Fruit fly (Drosophila melanogaster) whole organism, embryonic: ENCODE results near the gene CG31729.

Source experiments
- Atf6 ChIP-seq: fragments of 200-800 bp; sonication (Bioruptor generic); IDR thresholded peaks from 2 replicates; pipeline ENCODE4 v1.3.6; 2022; ENCODE audit warnings: missing biosample characterization, missing genetic modification characterization
- B-H1 ChIP-seq: fragments of 200-800 bp; sonication (Bioruptor generic); IDR thresholded peaks from 3 replicates; pipeline ENCODE4 v1.3.6; 2022; ENCODE audit warnings: missing biosample characterization, missing genetic modification characterization
- Blimp-1 ChIP-seq: fragments of 200-800 bp; sonication (Bioruptor generic); optimal IDR thresholded peaks from 3 replicates; lab custom pipeline; 2018; ENCODE audit warnings: missing biosample characterization, missing genetic modification characterization, mild to moderate bottlenecking, moderate library complexity, missing genetic modification reagents
- CG10321 ChIP-seq: fragments of 200-800 bp; sonication (Bioruptor generic); IDR thresholded peaks from 2 replicates; pipeline ENCODE4 v1.3.6; 2022; ENCODE audit warnings: missing biosample characterization, missing genetic modification characterization
- CG17186 ChIP-seq: fragments of 200-800 bp; sonication (Bioruptor generic); optimal IDR thresholded peaks from 3 replicates; lab custom pipeline; 2017; ENCODE audit warnings: missing biosample characterization, missing genetic modification reagents, missing genetic modification characterization
- CG1792 ChIP-seq: fragments of 200-800 bp; sonication (Bioruptor generic); optimal IDR thresholded peaks from 2 replicates; lab custom pipeline; 2016; ENCODE audit warnings: missing biosample characterization, missing genetic modification characterization
- CG2120 ChIP-seq: fragments of 200-800 bp; sonication (Bioruptor generic); optimal IDR thresholded peaks from 3 replicates; lab custom pipeline; 2016; ENCODE audit warnings: missing biosample characterization, missing genetic modification characterization
- CG2199 ChIP-seq: fragments of 200-800 bp; sonication (Bioruptor generic); IDR thresholded peaks from 3 replicates; pipeline ENCODE4 v1.3.6; 2022; ENCODE audit warnings: missing biosample characterization, missing genetic modification characterization
- CG2202 ChIP-seq: fragments of 200-800 bp; sonication (Bioruptor generic); optimal IDR thresholded peaks from 2 replicates; lab custom pipeline; 2018; ENCODE audit warnings: missing biosample characterization, mild to moderate bottlenecking, missing genetic modification characterization
- CG31224 ChIP-seq: fragments of 200-800 bp; sonication (Bioruptor generic); IDR thresholded peaks from 2 replicates; pipeline ENCODE4 v1.3.6; 2022; ENCODE audit warnings: missing biosample characterization, missing genetic modification characterization
- CG31365 ChIP-seq: fragments of 200-800 bp; sonication (Bioruptor generic); optimal IDR thresholded peaks from 2 replicates; lab custom pipeline; 2018; ENCODE audit warnings: missing biosample characterization, mild to moderate bottlenecking, missing genetic modification characterization
- CG3281 ChIP-seq: fragments of 200-800 bp; sonication (Bioruptor generic); optimal IDR thresholded peaks from 3 replicates; lab custom pipeline; 2017; ENCODE audit warnings: missing biosample characterization, mild to moderate bottlenecking, missing genetic modification characterization
- CG6272 ChIP-seq: fragments of 200-800 bp; sonication (Bioruptor generic); IDR thresholded peaks from 2 replicates; pipeline ENCODE4 v1.3.6; 2022; ENCODE audit warnings: missing biosample characterization, missing genetic modification characterization
- CG6689 ChIP-seq: fragments of 200-800 bp; sonication (Bioruptor generic); IDR thresholded peaks from 2 replicates; pipeline ENCODE4 v1.3.6; 2022; ENCODE audit warnings: missing biosample characterization, missing genetic modification characterization
- CG7271 ChIP-seq: fragments of 200-800 bp; sonication (Bioruptor generic); optimal IDR thresholded peaks from 2 replicates; lab custom pipeline; 2018; ENCODE audit warnings: missing biosample characterization, mild to moderate bottlenecking, missing genetic modification characterization, moderate library complexity
- CG7839 ChIP-seq: fragments of 200-800 bp; sonication (Bioruptor generic); optimal IDR thresholded peaks from 3 replicates; lab custom pipeline; 2018; ENCODE audit warnings: missing biosample characterization, mild to moderate bottlenecking, missing genetic modification characterization, moderate library complexity
- CG9215 ChIP-seq: fragments of 200-800 bp; sonication (Bioruptor generic); IDR thresholded peaks from 2 replicates; pipeline ENCODE4 v1.3.6; 2022; ENCODE audit warnings: missing biosample characterization, missing genetic modification characterization
- CG9932 ChIP-seq: fragments of 200-800 bp; sonication (Bioruptor generic); IDR thresholded peaks from 2 replicates; pipeline ENCODE4 v1.3.6; 2022; ENCODE audit warnings: missing biosample characterization, missing genetic modification characterization
- Dad ChIP-seq: fragments of 200-800 bp; sonication (Bioruptor generic); optimal IDR thresholded peaks from 3 replicates; lab custom pipeline; 2016; ENCODE audit warnings: missing biosample characterization, missing genetic modification characterization
- GATAe ChIP-seq: fragments of 200-800 bp; sonication (Bioruptor generic); conservative IDR thresholded peaks from 2 replicates; pipeline ENCODE4 v1.3.6; 2022; ENCODE audit warnings: missing biosample characterization, missing genetic modification characterization
- H2.0 ChIP-seq: fragments of 200-800 bp; sonication (Bioruptor generic); IDR thresholded peaks from 2 replicates; pipeline ENCODE4 v1.3.6; 2022; ENCODE audit warnings: missing biosample characterization, missing genetic modification characterization
- Hey ChIP-seq: fragments of 200-800 bp; sonication (Bioruptor generic); optimal IDR thresholded peaks from 3 replicates; lab custom pipeline; 2018; ENCODE audit warnings: missing biosample characterization, mild to moderate bottlenecking, missing genetic modification characterization
- HmgD ChIP-seq: fragments of 200-800 bp; sonication (Bioruptor generic); optimal IDR thresholded peaks from 3 replicates; lab custom pipeline; 2016; ENCODE audit warnings: missing biosample characterization, missing genetic modification characterization
- Hmr ChIP-seq: fragments of 200-800 bp; sonication (Bioruptor generic); optimal IDR thresholded peaks from 3 replicates; lab custom pipeline; 2017; ENCODE audit warnings: mild to moderate bottlenecking, missing biosample characterization, missing genetic modification reagents, missing genetic modification characterization
- Hr51 ChIP-seq, 2 experiments: fragments of 200-800 bp; sonication (Bioruptor generic); optimal IDR thresholded peaks; 2 replicates in 1 of 2; 3 replicates in 1 of 2; lab custom pipeline; 2016 to 2018; ENCODE audit warnings: missing biosample characterization in 2 of 2, missing genetic modification characterization in 2 of 2, mild to moderate bottlenecking in 1 of 2, moderate library complexity in 1 of 2
- Kr ChIP-seq: fragments of 200-800 bp; sonication (Bioruptor generic); optimal IDR thresholded peaks from 2 replicates; lab custom pipeline; 2017; ENCODE audit warnings: missing biosample characterization, mild to moderate bottlenecking, missing genetic modification characterization
- Lpt ChIP-seq: fragments of >200 bp; optimal IDR thresholded peaks from 2 replicates; lab custom pipeline; 2018; ENCODE audit warnings: missing biosample characterization, missing genetic modification characterization
- NFAT ChIP-seq: fragments of 200-800 bp; sonication (Bioruptor generic); IDR thresholded peaks from 2 replicates; pipeline ENCODE4 v1.3.6; 2022; ENCODE audit warnings: missing biosample characterization, missing genetic modification characterization
- Side ChIP-seq: fragments of 200-800 bp; sonication (Bioruptor generic); optimal IDR thresholded peaks from 2 replicates; lab custom pipeline; 2016; ENCODE audit warnings: missing biosample characterization, missing genetic modification characterization
- Sox100B ChIP-seq: fragments of 200-800 bp; sonication (Bioruptor generic); optimal IDR thresholded peaks from 3 replicates; lab custom pipeline; 2018; ENCODE audit warnings: missing biosample characterization, mild to moderate bottlenecking, missing genetic modification characterization
- Sry-δ ChIP-seq: fragments of 200-800 bp; sonication (Bioruptor generic); optimal IDR thresholded peaks from 2 replicates; lab custom pipeline; 2016; ENCODE audit warnings: missing biosample characterization, missing genetic modification characterization
- Stat92E ChIP-seq, 3 experiments: fragments of >200 bp in 2 of 3; fragments of 200-800 bp in 1 of 3; sonication (Bioruptor generic) in 1 of 3; optimal IDR thresholded peaks; 2 replicates each; lab custom pipeline; 2017 to 2019; ENCODE audit warnings: missing biosample characterization in 3 of 3, missing genetic modification characterization in 3 of 3, mild to moderate bottlenecking in 1 of 3, moderate library complexity in 1 of 3
- Trl ChIP-seq, 3 experiments: fragments of >200 bp in 2 of 3; fragments of 200-800 bp in 1 of 3; sonication (Bioruptor generic) in 1 of 3; optimal IDR thresholded peaks; 2 replicates in 1 of 3; 3 replicates in 2 of 3; lab custom pipeline; 2016 to 2017; ENCODE audit warnings: missing biosample characterization in 1 of 3, missing genetic modification characterization in 1 of 3
- chif ChIP-seq, 2 experiments: fragments of 200-800 bp; sonication (Bioruptor generic); optimal IDR thresholded peaks; 3 replicates each; lab custom pipeline; 2016; ENCODE audit warnings: missing biosample characterization in 2 of 2, missing genetic modification characterization in 2 of 2
- ci ChIP-seq: fragments of 200-800 bp; sonication (Bioruptor generic); IDR thresholded peaks from 3 replicates; pipeline ENCODE4 v1.3.6; 2022; ENCODE audit warnings: missing biosample characterization, missing genetic modification characterization
- danr ChIP-seq: fragments of 200-800 bp; sonication (Bioruptor generic); IDR thresholded peaks from 2 replicates; pipeline ENCODE4 v1.3.6; 2022; ENCODE audit warnings: missing biosample characterization, missing genetic modification characterization
- en ChIP-seq: fragments of 200-800 bp; sonication (Bioruptor generic); optimal IDR thresholded peaks from 2 replicates; lab custom pipeline; 2016; ENCODE audit warnings: missing biosample characterization, missing genetic modification characterization
- eyg ChIP-seq: fragments of 200-800 bp; sonication (Bioruptor generic); optimal IDR thresholded peaks from 3 replicates; lab custom pipeline; 2016; ENCODE audit warnings: missing biosample characterization, missing genetic modification characterization
- gcm2 ChIP-seq: fragments of 200-800 bp; sonication (Bioruptor generic); optimal IDR thresholded peaks from 2 replicates; lab custom pipeline; 2016; ENCODE audit warnings: missing biosample characterization, missing genetic modification characterization
- gfzf ChIP-seq: fragments of 200-800 bp; sonication (Bioruptor generic); optimal IDR thresholded peaks from 2 replicates; lab custom pipeline; 2016; ENCODE audit warnings: missing biosample characterization, mild to moderate bottlenecking, missing genetic modification characterization, moderate library complexity
- gro ChIP-seq: fragments of 200-800 bp; sonication (Bioruptor generic); optimal IDR thresholded peaks from 2 replicates; lab custom pipeline; 2016; ENCODE audit warnings: missing biosample characterization, missing genetic modification characterization
- mam ChIP-seq: fragments of 200-800 bp; sonication (Bioruptor generic); optimal IDR thresholded peaks from 3 replicates; lab custom pipeline; 2016; ENCODE audit warnings: missing biosample characterization, missing genetic modification characterization
- nerfin-1 ChIP-seq: fragments of 200-800 bp; sonication (Bioruptor generic); optimal IDR thresholded peaks from 3 replicates; lab custom pipeline; 2019; ENCODE audit warnings: missing biosample characterization, mild to moderate bottlenecking, missing genetic modification characterization, moderate library complexity
- pnt ChIP-seq: fragments of 200-800 bp; sonication (Bioruptor generic); optimal IDR thresholded peaks from 3 replicates; lab custom pipeline; 2016; ENCODE audit warnings: missing biosample characterization, missing genetic modification characterization
- psq ChIP-seq: fragments of 200-800 bp; sonication (Bioruptor generic); optimal IDR thresholded peaks from 2 replicates; lab custom pipeline; 2017; ENCODE audit warnings: missing biosample characterization, missing genetic modification characterization
- sens ChIP-seq: fragments of 200-800 bp; sonication (Bioruptor generic); peaks from one replicate; lab custom pipeline; 2016; ENCODE audit warnings: missing biosample characterization, missing genetic modification characterization
- shn ChIP-seq: fragments of 200-800 bp; sonication (Bioruptor generic); optimal IDR thresholded peaks from 3 replicates; lab custom pipeline; 2016; ENCODE audit warnings: missing biosample characterization, missing genetic modification characterization
- sim ChIP-seq: fragments of 200-800 bp; sonication (Bioruptor generic); IDR thresholded peaks from 2 replicates; pipeline ENCODE4 v1.3.6; 2022; ENCODE audit warnings: missing biosample characterization, missing genetic modification characterization
- sima ChIP-seq: fragments of 200-800 bp; sonication (Bioruptor generic); optimal IDR thresholded peaks from 2 replicates; lab custom pipeline; 2016; ENCODE audit warnings: missing biosample characterization, missing genetic modification characterization
- ssp ChIP-seq: fragments of 200-800 bp; sonication (Bioruptor generic); IDR thresholded peaks from 2 replicates; pipeline ENCODE4 v1.3.6; 2022; ENCODE audit warnings: missing biosample characterization, missing genetic modification characterization
- tap ChIP-seq: fragments of 200-800 bp; optimal IDR thresholded peaks from 3 replicates; lab custom pipeline; 2019; ENCODE audit warnings: missing biosample characterization, mild to moderate bottlenecking, missing genetic modification characterization, moderate library complexity
- unc-4 ChIP-seq: fragments of 200-800 bp; sonication (Bioruptor generic); IDR thresholded peaks from 2 replicates; pipeline ENCODE4 v1.3.6; 2022; ENCODE audit warnings: missing biosample characterization, missing genetic modification characterization; ENCODE audit not compliant: partially characterized antibody
- yki ChIP-seq: fragments of >200 bp; optimal IDR thresholded peaks from 3 replicates; lab custom pipeline; 2018

CG31729 gene

dm6 chr2L:13258702-13259101 is 31.1 kb upstream of the CG31729 start (continued):
- TF ChIP-seq psq (GFP tag; lab: Kevin White, UChicago): no peak
- no peak for TF ChIP-seq CG2202 (tag; lab: Kevin White, UChicago)
- TF ChIP-seq CG9215: no peak
- no peak for TF ChIP-seq sima (GFP tag; lab: Kevin White, UChicago)
- TF ChIP-seq eyg (GFP tag; lab: Kevin White, UChicago): no peak
- TF ChIP-seq CG31365 (tag; lab: Kevin White, UChicago): no peak
- no peak for TF ChIP-seq danr (GFP tag; lab: Robert Waterston, UW)
- TF ChIP-seq unc-4 (GFP tag; lab: Robert Waterston, UW): no peak
- peak; percentile 51; the same call in 2 of the 3 replicates for TF ChIP-seq ci (GFP tag; lab: Robert Waterston, UW)
- no peak for TF ChIP-seq shn (GFP tag; lab: Kevin White, UChicago)
- TF ChIP-seq Trl (optimal IDR thresholded peaks at IDR 0.05; lab: Kevin White, UChicago): no peak
- TF ChIP-seq Trl (GFP tag; optimal IDR thresholded peaks at IDR 0.05; lab: Kevin White, UChicago): no peak
- peak; percentile 6 for TF ChIP-seq Dad (GFP tag; lab: Kevin White, UChicago)
- no peak for TF ChIP-seq Hr51 (GFP tag; optimal IDR thresholded peaks at IDR 0.05; lab: Kevin White, UChicago)
- peak; percentile 2 for TF ChIP-seq CG2120
- TF ChIP-seq mam (GFP tag; lab: Kevin White, UChicago): no peak
- no peak for TF ChIP-seq CG9932 (GFP tag; lab: Robert Waterston, UW)
- no peak for TF ChIP-seq Kr (GFP tag; lab: Kevin White, UChicago)
- peak; percentile 8 for TF ChIP-seq Hmr (GFP tag; lab: Kevin White, UChicago)
- peak; percentile 69 for TF ChIP-seq sens
- no peak for TF ChIP-seq NFAT (GFP tag; lab: Robert Waterston, UW)
- no peak for TF ChIP-seq chif (GFP tag; optimal IDR thresholded peaks at IDR 0.05; lab: Kevin White, UChicago)
- no peak for TF ChIP-seq Side (GFP tag; lab: Kevin White, UChicago)
- TF ChIP-seq ssp: no peak
- TF ChIP-seq CG17186 (GFP tag; lab: Kevin White, UChicago): no peak
- TF ChIP-seq CG3281 (GFP tag; lab: Kevin White, UChicago): no peak
- TF ChIP-seq CG7271 (tag; lab: Kevin White, UChicago): no peak
- 0 out of 2 replicates have a peak, but pooled peaks have one; percentile 22 for TF ChIP-seq H2.0 (GFP tag; lab: Robert Waterston, UW)
- TF ChIP-seq Lpt (GFP tag; lab: Kevin White, UChicago): no peak
- TF ChIP-seq CG2199: no peak
- no peak for TF ChIP-seq gfzf
- no peak for TF ChIP-seq CG10321 (GFP tag; lab: Robert Waterston, UW)
- no peak for TF ChIP-seq gro
- peak; percentile 52 for TF ChIP-seq Blimp-1
- TF ChIP-seq pnt (GFP tag; lab: Kevin White, UChicago): no peak
- peak; percentile 48 for TF ChIP-seq CG7839 (tag; lab: Kevin White, UChicago)
- no peak for TF ChIP-seq CG31224 (GFP tag; lab: Robert Waterston, UW)
- no peak for TF ChIP-seq GATAe (GFP tag; lab: Robert Waterston, UW)
- no peak for TF ChIP-seq sim
- TF ChIP-seq HmgD: no peak
- TF ChIP-seq Sox100B (GFP tag; lab: Kevin White, UChicago): peak; percentile 8
- no peak for TF ChIP-seq CG1792 (GFP tag; lab: Kevin White, UChicago)
- TF ChIP-seq en (GFP tag; lab: Kevin White, UChicago): no peak
- 0 out of 3 replicates have a peak, but pooled peaks have one; percentile 18 for TF ChIP-seq B-H1 (GFP tag; lab: Robert Waterston, UW)
- TF ChIP-seq Atf6 (GFP tag; lab: Robert Waterston, UW): no peak
- peak; percentile 36; the same call in 1 of the 2 replicates for TF ChIP-seq CG6689
- no peak for TF ChIP-seq nerfin-1 (tag; lab: Kevin White, UChicago)
- no peak for TF ChIP-seq Stat92E (GFP tag; optimal IDR thresholded peaks at IDR 0.05; lab: Kevin White, UChicago)
- no peak for TF ChIP-seq yki
- peak; percentile 43 for TF ChIP-seq tap (tag; lab: Kevin White, UChicago)
- TF ChIP-seq gcm2 (GFP tag; lab: Kevin White, UChicago): no peak
- no peak for TF ChIP-seq Hey
- no peak for TF ChIP-seq CG6272 (GFP tag; lab: Robert Waterston, UW)
- no peak for TF ChIP-seq Sry-δ (GFP tag; lab: Kevin White, UChicago)
